Worm (Caenorhabditis elegans): ENCODE data around the gene srw-91.

- TF ChIP-seq ceh-36 (tag; optimal IDR thresholded peaks at IDR 0.05) (no peak), flt-1 (GFP tag; IDR thresholded peaks at IDR 0.05) (no peak), ama-1 (optimal IDR thresholded peaks at IDR 0.05) (no peak), ets-7 (tag; optimal IDR thresholded peaks at IDR 0.05) (no peak), F13C5.2 (tag; optimal IDR thresholded peaks at IDR 0.05) (no peak), tbx-11 (GFP tag; IDR thresholded peaks at IDR 0.05) (no peak), tra-4 (tag; optimal IDR thresholded peaks at IDR 0.05) (no peak)
Measured at ce11 chrV:1651045-1651444, 29.6 kb downstream of the srw-91 start, which contains the start of gene irld-44.
